Fruit fly (Drosophila melanogaster) whole organism, embryonic: Measurements from ENCODE around the gene Bap111.

Experiments used
- Antp ChIP-seq: fragments of 200-800 bp; sonication (Bioruptor generic); optimal IDR thresholded peaks from 3 replicates; lab custom pipeline; 2016; ENCODE audit warnings: missing biosample characterization, missing genetic modification characterization
- Atf-2 ChIP-seq: fragments of 200-800 bp; sonication (Bioruptor generic); optimal IDR thresholded peaks from 2 replicates; lab custom pipeline; 2016; ENCODE audit warnings: missing biosample characterization, missing genetic modification characterization
- Awh ChIP-seq: fragments of 200-800 bp; sonication (Bioruptor generic); IDR thresholded peaks from 2 replicates; pipeline ENCODE4, ENCODE4 v1.3.6; 2022; ENCODE audit warnings: missing biosample characterization, missing genetic modification characterization
- BtbVII ChIP-seq: fragments of 200-800 bp; sonication (Bioruptor generic); optimal IDR thresholded peaks from 3 replicates; lab custom pipeline; 2017; ENCODE audit warnings: missing biosample characterization, mild to moderate bottlenecking, missing genetic modification characterization
- CG11398 ChIP-seq: fragments of 200-800 bp; sonication (Bioruptor generic); optimal IDR thresholded peaks from 2 replicates; lab custom pipeline; 2016; ENCODE audit warnings: missing biosample characterization, missing genetic modification characterization
- CG12104 ChIP-seq: fragments of 200-800 bp; sonication (Bioruptor generic); optimal IDR thresholded peaks from 3 replicates; lab custom pipeline; 2016; ENCODE audit warnings: missing biosample characterization, missing genetic modification characterization
- CG12299 ChIP-seq: fragments of 200-800 bp; sonication (Bioruptor generic); optimal IDR thresholded peaks from 2 replicates; lab custom pipeline; 2018; ENCODE audit warnings: missing biosample characterization, mild to moderate bottlenecking, missing genetic modification characterization
- CG12391 ChIP-seq: fragments of 200-800 bp; sonication (Bioruptor generic); optimal IDR thresholded peaks from 3 replicates; lab custom pipeline; 2018; ENCODE audit warnings: missing biosample characterization, mild to moderate bottlenecking, missing genetic modification characterization, moderate library complexity
- CG13287 ChIP-seq: fragments of 200-800 bp; sonication (Bioruptor generic); IDR thresholded peaks from 2 replicates; pipeline ENCODE4 v1.3.6; 2022; ENCODE audit warnings: missing biosample characterization, missing genetic modification characterization; ENCODE audit not compliant: partially characterized antibody
- CG16813 ChIP-seq: fragments of 200-800 bp; sonication (Bioruptor generic); IDR thresholded peaks from 3 replicates; pipeline ENCODE4 v1.3.6; 2022; ENCODE audit warnings: missing biosample characterization, missing genetic modification characterization; ENCODE audit not compliant: partially characterized antibody
- CG17912 ChIP-seq: fragments of 200-800 bp; sonication (Bioruptor generic); optimal IDR thresholded peaks from 2 replicates; lab custom pipeline; 2018; ENCODE audit warnings: missing biosample characterization, mild to moderate bottlenecking, missing genetic modification characterization
- CG1792 ChIP-seq: fragments of 200-800 bp; sonication (Bioruptor generic); optimal IDR thresholded peaks from 2 replicates; lab custom pipeline; 2016; ENCODE audit warnings: missing biosample characterization, missing genetic modification characterization
- CG18764 ChIP-seq: fragments of 200-800 bp; sonication (Bioruptor generic); optimal IDR thresholded peaks from 3 replicates; lab custom pipeline; 2016; ENCODE audit warnings: missing biosample characterization, missing genetic modification characterization
- CG2129 ChIP-seq: fragments of 200-800 bp; sonication (Bioruptor generic); IDR thresholded peaks from 2 replicates; pipeline ENCODE4 v1.3.6; 2022; ENCODE audit warnings: missing biosample characterization, missing genetic modification characterization; ENCODE audit not compliant: partially characterized antibody
- CG30020 ChIP-seq: fragments of 200-800 bp; optimal IDR thresholded peaks from 2 replicates; lab custom pipeline; 2019; ENCODE audit warnings: missing biosample characterization, mild to moderate bottlenecking, missing genetic modification characterization, moderate library complexity
- CG3065 ChIP-seq: fragments of 200-800 bp; sonication (Bioruptor generic); optimal IDR thresholded peaks from 2 replicates; lab custom pipeline; 2016; ENCODE audit warnings: missing biosample characterization, missing genetic modification characterization
- CG31388 ChIP-seq: fragments of 200-800 bp; sonication (Bioruptor generic); optimal IDR thresholded peaks from 2 replicates; lab custom pipeline; 2016; ENCODE audit warnings: missing biosample characterization, missing genetic modification characterization
- CG33213 ChIP-seq: fragments of 200-800 bp; sonication (Bioruptor generic); optimal IDR thresholded peaks from 3 replicates; lab custom pipeline; 2016; ENCODE audit warnings: missing biosample characterization, missing genetic modification characterization
- CG4820 ChIP-seq: fragments of 200-800 bp; sonication (Bioruptor generic); optimal IDR thresholded peaks from 3 replicates; lab custom pipeline; 2016; ENCODE audit warnings: missing biosample characterization, missing genetic modification characterization
- CG8290 ChIP-seq, 3 experiments: fragments of 200-800 bp; sonication (Bioruptor generic); optimal IDR thresholded peaks; 2 replicates each; lab custom pipeline; 2016 to 2019; ENCODE audit warnings: missing biosample characterization in 3 of 3, missing genetic modification characterization in 3 of 3, mild to moderate bottlenecking in 2 of 3, moderate library complexity in 1 of 3
- CG8359 ChIP-seq: fragments of 200-800 bp; sonication (Bioruptor generic); optimal IDR thresholded peaks from 2 replicates; lab custom pipeline; 2017; ENCODE audit warnings: missing biosample characterization, mild to moderate bottlenecking, missing genetic modification characterization, borderline replicate concordance
- CG9437 ChIP-seq: fragments of 200-800 bp; sonication (Bioruptor generic); optimal IDR thresholded peaks from 2 replicates; lab custom pipeline; 2018; ENCODE audit warnings: missing biosample characterization, mild to moderate bottlenecking, missing genetic modification characterization
- Chrac-16 ChIP-seq: fragments of 200-800 bp; sonication (Bioruptor generic); optimal IDR thresholded peaks from 3 replicates; lab custom pipeline; 2016; ENCODE audit warnings: missing biosample characterization, missing genetic modification characterization
- D ChIP-seq, 2 experiments: fragments of 200-800 bp in 1 of 2; fragments of >200 bp in 1 of 2; sonication (Bioruptor generic) in 1 of 2; optimal IDR thresholded peaks; 2 replicates in 1 of 2; 3 replicates in 1 of 2; lab custom pipeline; 2017; ENCODE audit warnings: mild to moderate bottlenecking in 1 of 2, missing biosample characterization in 1 of 2, missing genetic modification characterization in 1 of 2, missing genetic modification reagents in 1 of 2
- D19A ChIP-seq: fragments of 200-800 bp; optimal IDR thresholded peaks from 3 replicates; lab custom pipeline; 2019; ENCODE audit warnings: missing biosample characterization, mild to moderate bottlenecking, missing genetic modification characterization, moderate library complexity
- Dref ChIP-seq: fragments of 200-800 bp; sonication (Bioruptor generic); IDR thresholded peaks from 2 replicates; pipeline ENCODE4 v1.3.6; 2022; ENCODE audit warnings: missing biosample characterization, missing genetic modification characterization
- Eip74EF ChIP-seq, 2 experiments: fragments of 200-800 bp in 1 of 2; fragments of >200 bp in 1 of 2; sonication (Bioruptor generic) in 1 of 2; optimal IDR thresholded peaks; 2 replicates each; lab custom pipeline; 2017 to 2019; ENCODE audit warnings: missing biosample characterization in 2 of 2, missing genetic modification characterization in 2 of 2, mild to moderate bottlenecking in 1 of 2, moderate library complexity in 1 of 2
- Gug ChIP-seq: fragments of 200-800 bp; sonication (Bioruptor generic); IDR thresholded peaks from 4 replicates; pipeline ENCODE4 v1.3.6; 2022; ENCODE audit warnings: missing biosample characterization, missing genetic modification characterization
- Hand ChIP-seq: fragments of 200-800 bp; sonication (Bioruptor generic); optimal IDR thresholded peaks from 2 replicates; lab custom pipeline; 2017; ENCODE audit warnings: mild to moderate bottlenecking, missing biosample characterization, missing genetic modification reagents, missing genetic modification characterization
- MTF-1 ChIP-seq: fragments of 200-800 bp; sonication (Bioruptor generic); optimal IDR thresholded peaks from 2 replicates; lab custom pipeline; 2018; ENCODE audit warnings: missing biosample characterization, mild to moderate bottlenecking, missing genetic modification characterization, borderline replicate concordance
- Spps ChIP-seq: fragments of 200-800 bp; sonication (Bioruptor generic); optimal IDR thresholded peaks from 2 replicates; lab custom pipeline; 2018; ENCODE audit warnings: missing biosample characterization, mild to moderate bottlenecking, missing genetic modification characterization
- Stat92E ChIP-seq, 3 experiments: fragments of >200 bp in 2 of 3; fragments of 200-800 bp in 1 of 3; sonication (Bioruptor generic) in 1 of 3; optimal IDR thresholded peaks; 2 replicates each; lab custom pipeline; 2017 to 2019; ENCODE audit warnings: missing biosample characterization in 3 of 3, missing genetic modification characterization in 3 of 3, mild to moderate bottlenecking in 1 of 3, moderate library complexity in 1 of 3
- Xbp1 ChIP-seq: fragments of 200-800 bp; sonication (Bioruptor generic); optimal IDR thresholded peaks from 3 replicates; lab custom pipeline; 2016; ENCODE audit warnings: missing biosample characterization, mild to moderate bottlenecking, missing genetic modification characterization
- ci ChIP-seq: fragments of 200-800 bp; sonication (Bioruptor generic); IDR thresholded peaks from 3 replicates; pipeline ENCODE4 v1.3.6; 2022; ENCODE audit warnings: missing biosample characterization, missing genetic modification characterization
- ems ChIP-seq: fragments of 200-800 bp; sonication (Bioruptor generic); optimal IDR thresholded peaks from 3 replicates; lab custom pipeline; 2016; ENCODE audit warnings: missing biosample characterization, missing genetic modification characterization
- her ChIP-seq: fragments of 200-800 bp; sonication (Bioruptor generic); optimal IDR thresholded peaks from 2 replicates; lab custom pipeline; 2016; ENCODE audit warnings: missing biosample characterization, missing genetic modification characterization
- hkb ChIP-seq, 2 experiments: fragments of 200-800 bp in 1 of 2; fragments of >200 bp in 1 of 2; sonication (Bioruptor generic) in 1 of 2; IDR thresholded peaks in 1 of 2; optimal IDR thresholded peaks in 1 of 2; 2 replicates each; pipeline versions ENCODE4 v1.3.6 to Lab custom; 2017 to 2022; ENCODE audit warnings: missing biosample characterization in 1 of 2, missing genetic modification characterization in 1 of 2
- ind ChIP-seq: fragments of 200-800 bp; sonication (Bioruptor generic); optimal IDR thresholded peaks from 3 replicates; lab custom pipeline; 2016; ENCODE audit warnings: missing biosample characterization, missing genetic modification characterization
- psq ChIP-seq: fragments of 200-800 bp; sonication (Bioruptor generic); optimal IDR thresholded peaks from 2 replicates; lab custom pipeline; 2017; ENCODE audit warnings: missing biosample characterization, missing genetic modification characterization
- ranshi ChIP-seq: fragments of 200-800 bp; sonication (Bioruptor generic); IDR thresholded peaks from 2 replicates; pipeline ENCODE4 v1.3.6; 2022; ENCODE audit warnings: missing biosample characterization, missing genetic modification characterization
- row ChIP-seq: fragments of 200-800 bp; sonication (Bioruptor generic); IDR thresholded peaks from 3 replicates; pipeline ENCODE4 v1.3.6; 2022; ENCODE audit warnings: missing biosample characterization, missing genetic modification characterization
- sc ChIP-seq, 3 experiments: fragments of >200 bp in 2 of 3; fragments of 200-800 bp in 1 of 3; sonication (Bioruptor generic) in 1 of 3; optimal IDR thresholded peaks; 2 replicates in 2 of 3; 3 replicates in 1 of 3; lab custom pipeline; 2017; ENCODE audit warnings: mild to moderate bottlenecking in 1 of 3, missing biosample characterization in 1 of 3, missing genetic modification characterization in 1 of 3, missing genetic modification reagents in 1 of 3
- seq ChIP-seq: fragments of 200-800 bp; sonication (Bioruptor generic); IDR thresholded peaks from 2 replicates; pipeline ENCODE4 v1.3.6; 2022; ENCODE audit warnings: missing biosample characterization, missing genetic modification characterization
- sima ChIP-seq: fragments of 200-800 bp; sonication (Bioruptor generic); optimal IDR thresholded peaks from 2 replicates; lab custom pipeline; 2016; ENCODE audit warnings: missing biosample characterization, missing genetic modification characterization
- sug ChIP-seq: fragments of 200-800 bp; optimal IDR thresholded peaks from 2 replicates; lab custom pipeline; 2019; ENCODE audit warnings: missing biosample characterization, mild to moderate bottlenecking, missing genetic modification characterization, moderate library complexity
- tap ChIP-seq: fragments of 200-800 bp; optimal IDR thresholded peaks from 3 replicates; lab custom pipeline; 2019; ENCODE audit warnings: missing biosample characterization, mild to moderate bottlenecking, missing genetic modification characterization, moderate library complexity
- unpg ChIP-seq: fragments of 200-800 bp; sonication (Bioruptor generic); optimal IDR thresholded peaks from 3 replicates; lab custom pipeline; 2018; ENCODE audit warnings: missing biosample characterization, mild to moderate bottlenecking, missing genetic modification characterization, moderate library complexity

Gene Bap111

DNA sequence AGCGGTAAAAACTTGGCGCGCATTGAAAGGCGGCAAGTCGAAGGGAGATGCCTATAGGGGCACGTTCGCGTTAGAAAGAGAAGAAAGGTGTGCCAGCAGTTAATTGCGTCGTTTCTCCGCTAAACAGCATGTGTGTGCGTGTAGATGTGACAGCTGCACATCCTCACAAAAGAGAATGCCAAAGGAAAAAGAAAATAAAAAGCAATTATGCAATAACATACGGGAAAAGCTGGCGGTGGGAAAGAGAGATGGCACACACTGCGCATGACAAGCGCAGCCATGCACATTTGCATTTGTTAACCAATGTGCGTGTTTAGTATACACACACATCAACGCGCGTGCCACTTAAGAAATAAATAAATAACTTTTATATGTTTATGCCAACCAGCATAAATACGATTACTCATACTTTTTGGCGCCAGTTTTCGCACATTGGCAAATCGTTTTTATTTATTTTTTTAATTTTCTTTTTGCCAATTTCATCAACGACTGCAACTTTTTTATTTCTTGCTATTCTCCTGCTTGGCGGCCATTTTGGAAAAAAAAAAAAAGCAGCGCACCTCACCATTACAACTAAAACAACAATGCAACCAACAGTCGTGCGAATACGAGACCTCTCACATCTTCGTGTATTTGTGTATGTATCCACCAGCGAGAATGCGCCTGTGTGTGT, 6.7 kb downstream of the Bap111 start (continued):
- no peak for TF ChIP-seq D19A (tag; lab: Kevin White, UChicago)
- no peak for TF ChIP-seq ind (GFP tag; lab: Kevin White, UChicago)
- no peak for TF ChIP-seq MTF-1 (GFP tag; lab: Kevin White, UChicago)
- no peak for TF ChIP-seq hkb (optimal IDR thresholded peaks at IDR 0.05; lab: Kevin White, UChicago)
- TF ChIP-seq hkb (GFP tag; IDR thresholded peaks at IDR 0.05; lab: Robert Waterston, UW): no peak
- TF ChIP-seq CG4820 (GFP tag; lab: Kevin White, UChicago): no peak
- no peak for TF ChIP-seq CG2129 (GFP tag; lab: Robert Waterston, UW)
- no peak for TF ChIP-seq Gug (GFP tag; lab: Robert Waterston, UW)
- no peak for TF ChIP-seq CG18764
- TF ChIP-seq CG8359: no peak
- no peak for TF ChIP-seq CG1792 (GFP tag; lab: Kevin White, UChicago)
- no peak for TF ChIP-seq Antp (GFP tag; lab: Kevin White, UChicago)
- TF ChIP-seq CG17912 (GFP tag; lab: Kevin White, UChicago): no peak
- no peak for TF ChIP-seq row (GFP tag; lab: Robert Waterston, UW)
- no peak for TF ChIP-seq D (optimal IDR thresholded peaks at IDR 0.05; lab: Kevin White, UChicago)
- peak; percentile 4 for TF ChIP-seq D (GFP tag; optimal IDR thresholded peaks at IDR 0.05; lab: Kevin White, UChicago)
- peak; percentile 15 for TF ChIP-seq CG12104 (GFP tag; lab: Kevin White, UChicago)
- TF ChIP-seq sug: no peak
- no peak for TF ChIP-seq sc (optimal IDR thresholded peaks at IDR 0.05; lab: Kevin White, UChicago)
- TF ChIP-seq sc (GFP tag; optimal IDR thresholded peaks at IDR 0.05; lab: Kevin White, UChicago): no peak
- no peak for TF ChIP-seq CG12391 (tag; lab: Kevin White, UChicago)
- TF ChIP-seq CG31388 (GFP tag; lab: Kevin White, UChicago): no peak
- TF ChIP-seq psq (GFP tag; lab: Kevin White, UChicago): no peak
- no peak for TF ChIP-seq Chrac-16 (GFP tag; lab: Kevin White, UChicago)

DNA sequence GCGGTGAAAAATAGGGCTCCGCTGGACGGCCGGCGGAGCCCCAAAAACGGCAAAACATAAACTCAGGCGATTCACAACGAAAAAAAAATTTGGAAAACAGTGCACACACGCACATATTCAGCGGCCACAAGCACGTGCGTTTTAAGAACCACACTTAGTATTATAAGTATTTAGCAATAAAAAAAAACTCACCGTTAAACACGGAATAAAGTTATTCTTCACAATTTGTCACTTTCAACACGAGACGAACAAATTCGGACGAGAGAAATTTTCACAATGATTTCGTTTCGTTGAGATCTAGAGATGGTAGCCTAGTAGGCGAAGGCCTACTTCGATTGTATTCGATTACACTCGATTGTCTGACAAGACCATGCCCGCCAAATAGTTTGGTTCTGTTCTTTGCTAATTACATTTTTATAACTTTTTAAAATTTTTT, 7.3 kb downstream of the Bap111 start, which contains the start of gene His3.3B:
TSS of gene His3.3B (minus strand) at position 282 of the 436 bp plus-strand sequence.
- TF ChIP-seq Eip74EF (GFP tag; optimal IDR thresholded peaks at IDR 0.05; lab: Kevin White, UChicago) (peak in 1 of 2 experiments; percentile 37), BtbVII (peak; percentile 7), tap (tag; lab: Kevin White, UChicago) (peak; percentile 2), CG16813 (GFP tag; lab: Robert Waterston, UW) (peak; percentile 42; the same call in 1 of the 3 replicates), ci (GFP tag; lab: Robert Waterston, UW) (peak; percentile 58; the same call in 1 of the 3 replicates), CG11398 (GFP tag; lab: Kevin White, UChicago) (no peak), CG13287 (GFP tag; lab: Robert Waterston, UW) (peak; percentile 61), her (no peak), CG3065 (peak; percentile 82), CG30020 (tag; lab: Kevin White, UChicago) (peak; percentile 20), Atf-2 (GFP tag; lab: Kevin White, UChicago) (no peak), CG9437 (GFP tag; lab: Kevin White, UChicago) (no peak), Xbp1 (GFP tag; lab: Kevin White, UChicago) (peak; percentile 7), CG12299 (tag; lab: Kevin White, UChicago) (peak; percentile 55), Stat92E (GFP tag; optimal IDR thresholded peaks at IDR 0.05; lab: Kevin White, UChicago) (peak in 1 of 3 experiments; percentile 59), CG8290 (GFP tag; optimal IDR thresholded peaks at IDR 0.05; lab: Kevin White, UChicago) (no peak), CG8290 (tag; optimal IDR thresholded peaks at IDR 0.05; lab: Kevin White, UChicago) (peak in 1 of 2 experiments; percentile 48), Spps (tag; lab: Kevin White, UChicago) (no peak), Awh (GFP tag; lab: Robert Waterston, UW) (no peak), unpg (no peak), seq (GFP tag; lab: Robert Waterston, UW) (peak; percentile 11; the same call in 1 of the 2 replicates), CG33213 (GFP tag; lab: Kevin White, UChicago) (no peak), ems (GFP tag; lab: Kevin White, UChicago) (no peak), ranshi (GFP tag; lab: Robert Waterston, UW) (no peak), Dref (GFP tag; lab: Robert Waterston, UW) (peak; percentile 91), Hand (peak; percentile 23), sima (GFP tag; lab: Kevin White, UChicago) (no peak)
